Worm (Caenorhabditis elegans): ENCODE measurements around the gene grl-24.

DNA sequence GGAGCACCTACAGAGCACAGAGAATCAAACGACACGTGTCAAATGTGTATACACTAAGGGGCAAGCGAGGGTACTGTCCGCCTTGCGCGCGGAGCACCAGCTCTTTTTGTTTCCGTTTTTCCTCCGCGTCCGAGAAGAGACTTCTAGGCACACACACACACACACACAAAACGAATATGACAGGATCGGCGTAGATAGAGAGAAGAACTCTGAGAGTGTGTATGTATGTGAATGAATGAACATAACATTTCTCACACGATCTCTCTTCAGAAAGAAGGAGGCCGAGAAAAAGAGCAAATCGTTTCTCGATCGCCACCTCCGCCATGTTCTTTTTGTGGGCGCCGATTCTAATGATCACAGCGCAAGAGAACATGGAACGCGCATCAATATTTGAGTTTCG lies 15.0 kb upstream of the grl-24 start, which contains the start of gene nas-6:
- no peak for TF ChIP-seq lin-35 (GFP tag; optimal IDR thresholded peaks at IDR 0.05)
- no peak for TF ChIP-seq egl-18 (GFP tag; IDR thresholded peaks at IDR 0.05)
- TF ChIP-seq Y53F4B.3 (GFP tag; IDR thresholded peaks at IDR 0.05): no peak
- no peak for TF ChIP-seq B0261.1 (tag; optimal IDR thresholded peaks at IDR 0.05)
- TF ChIP-seq Y79H2A.3 (GFP tag; conservative IDR thresholded peaks at IDR 0.05): no peak
- no peak for TF ChIP-seq nhr-90 (tag; optimal IDR thresholded peaks at IDR 0.05)
